Fruit fly (Drosophila melanogaster): ENCODE results near the gene Pomp.
A peak's percentile ranks its signal among the peaks of the same experiment; 100 is the strongest.

Gene Pomp

dm6 chr2L:20807617-20808509 lies 20.4 kb downstream of the Pomp start (continued):
- no peak for TF ChIP-seq lov (optimal IDR thresholded peaks at IDR 0.05)
- no peak for TF ChIP-seq lov (GFP tag; IDR thresholded peaks at IDR 0.05)
- TF ChIP-seq lilli (GFP tag; optimal IDR thresholded peaks at IDR 0.05): peak; percentile 12
- TF ChIP-seq CG15011 (GFP tag; optimal IDR thresholded peaks at IDR 0.05): peak; percentile 66
- peak; percentile 43 for TF ChIP-seq D19A (tag; optimal IDR thresholded peaks at IDR 0.05)
- peak; percentile 34 for TF ChIP-seq CG30403 (GFP tag; optimal IDR thresholded peaks at IDR 0.05)
- TF ChIP-seq CG10565 (GFP tag; optimal IDR thresholded peaks at IDR 0.05): no peak
- TF ChIP-seq CG2120 (GFP tag; optimal IDR thresholded peaks at IDR 0.05): peak; percentile 53
- 0 out of 2 replicates have a peak, but pooled peaks have one; percentile 12 for TF ChIP-seq ttk (GFP tag; IDR thresholded peaks at IDR 0.05)
- peak; percentile 50 for TF ChIP-seq Nf-YC (tag; optimal IDR thresholded peaks at IDR 0.05)
- TF ChIP-seq CG7372 (GFP tag; IDR thresholded peaks at IDR 0.05): no peak
- peak; percentile 76 for TF ChIP-seq Ptx1 (GFP tag; IDR thresholded peaks at IDR 0.05)
- TF ChIP-seq mam (GFP tag; optimal IDR thresholded peaks at IDR 0.05): no peak
- peak; percentile 39 for TF ChIP-seq CG18262 (tag; optimal IDR thresholded peaks at IDR 0.05)
- TF ChIP-seq CG1233 (GFP tag; optimal IDR thresholded peaks at IDR 0.05): peak; percentile 51
- TF ChIP-seq Bdp1 (GFP tag; optimal IDR thresholded peaks at IDR 0.05): no peak
- peak; percentile 16 for TF ChIP-seq exex (tag; optimal IDR thresholded peaks at IDR 0.05)
- peak; percentile 72 for TF ChIP-seq Hmr (GFP tag; optimal IDR thresholded peaks at IDR 0.05)
- TF ChIP-seq ewg (GFP tag; optimal IDR thresholded peaks at IDR 0.05): peak; percentile 15
- peak; percentile 13; the same call in 1 of the 2 replicates for TF ChIP-seq sisA (GFP tag; IDR thresholded peaks at IDR 0.05)
- no peak for TF ChIP-seq nerfin-1 (tag; optimal IDR thresholded peaks at IDR 0.05)
- TF ChIP-seq vvl (GFP tag; IDR thresholded peaks at IDR 0.05): peak; percentile 75
- peak; percentile 26 for TF ChIP-seq CG3407 (GFP tag; optimal IDR thresholded peaks at IDR 0.05)
- TF ChIP-seq lmd (GFP tag; IDR thresholded peaks at IDR 0.05): peak; percentile 32
- TF ChIP-seq CG6765 (GFP tag; optimal IDR thresholded peaks at IDR 0.05): peak; percentile 15
- TF ChIP-seq tgo (GFP tag; IDR thresholded peaks at IDR 0.05): peak; percentile 67; the same call in 2 of the 3 replicates
- TF ChIP-seq D19B (GFP tag; optimal IDR thresholded peaks at IDR 0.05): peak; percentile 42
- TF ChIP-seq Nf-YA (GFP tag; IDR thresholded peaks at IDR 0.05): no peak
- TF ChIP-seq Atf6 (GFP tag; IDR thresholded peaks at IDR 0.05): peak; percentile 74
- peak; percentile 0 for TF ChIP-seq gcm (GFP tag; optimal IDR thresholded peaks at IDR 0.05)
- TF ChIP-seq CG7987 (GFP tag; optimal IDR thresholded peaks at IDR 0.05): peak; percentile 75
- TF ChIP-seq GATAe (GFP tag; conservative IDR thresholded peaks at IDR 0.05): no peak; the same call in 1 of the 2 replicates
- TF ChIP-seq Side (GFP tag; optimal IDR thresholded peaks at IDR 0.05): no peak
- TF ChIP-seq MBD-R2 (GFP tag; IDR thresholded peaks at IDR 0.05): peak; percentile 18; the same call in 1 of the 2 replicates
- no peak for TF ChIP-seq CG2889 (GFP tag; IDR thresholded peaks at IDR 0.05)
- TF ChIP-seq cas (GFP tag; IDR thresholded peaks at IDR 0.05): no peak
- TF ChIP-seq pho (GFP tag; optimal IDR thresholded peaks at IDR 0.05): peak; percentile 11
- TF ChIP-seq danr (GFP tag; IDR thresholded peaks at IDR 0.05): 0 out of 2 replicates have a peak, but pooled peaks have one; percentile 22
- TF ChIP-seq caup (GFP tag; optimal IDR thresholded peaks at IDR 0.05; ENCODE audit: severe bottlenecking): peak; percentile 74
- TF ChIP-seq vnd (GFP tag; IDR thresholded peaks at IDR 0.05; ENCODE audit: partially characterized antibody): no peak
- peak; percentile 29 for TF ChIP-seq nmo (GFP tag; optimal IDR thresholded peaks at IDR 0.05)
- TF ChIP-seq ase (GFP tag; IDR thresholded peaks at IDR 0.05): no peak
- no peak for TF ChIP-seq chn (GFP tag; optimal IDR thresholded peaks at IDR 0.05)
- TF ChIP-seq BtbVII (GFP tag; optimal IDR thresholded peaks at IDR 0.05): peak; percentile 64
- peak; percentile 45; the same call in 1 of the 2 replicates for TF ChIP-seq CG32772 (GFP tag; IDR thresholded peaks at IDR 0.05)
- peak; percentile 66 for TF ChIP-seq E2f1 (GFP tag; IDR thresholded peaks at IDR 0.05)
- peak; percentile 63 for TF ChIP-seq wek (GFP tag; optimal IDR thresholded peaks at IDR 0.05)
- peak; percentile 80 for TF ChIP-seq ATbp (GFP tag; optimal IDR thresholded peaks at IDR 0.05)
- peak; percentile 74 for TF ChIP-seq Fer1 (GFP tag; optimal IDR thresholded peaks at IDR 0.05)
